Fruit fly (Drosophila melanogaster): ENCODE results near the gene Dph3.

Gene Dph3

dm6 chr3R:11208766-11209331 lies 22.9 kb upstream of the Dph3 start:
- no peak for TF ChIP-seq rgr (GFP tag; optimal IDR thresholded peaks at IDR 0.05)
- no peak for TF ChIP-seq Vsx2 (GFP tag; optimal IDR thresholded peaks at IDR 0.05; ENCODE audit: partially characterized antibody)
- no peak for TF ChIP-seq usp (GFP tag; optimal IDR thresholded peaks at IDR 0.05)
- TF ChIP-seq brk (GFP tag; optimal IDR thresholded peaks at IDR 0.05): peak; percentile 6
- TF ChIP-seq dmrt93B (GFP tag; optimal IDR thresholded peaks at IDR 0.05): no peak
- peak; percentile 13 for TF ChIP-seq Myc (optimal IDR thresholded peaks at IDR 0.05)

- TF ChIP-seq N (GFP tag; optimal IDR thresholded peaks at IDR 0.05) (no peak), woc (GFP tag; optimal IDR thresholded peaks at IDR 0.05) (peak; percentile 48), Abd-B (GFP tag; optimal IDR thresholded peaks at IDR 0.05) (no peak), Sp1 (GFP tag; optimal IDR thresholded peaks at IDR 0.05) (peak; percentile 66), Dif (GFP tag; optimal IDR thresholded peaks at IDR 0.05; ENCODE audit: partially characterized antibody) (peak; percentile 72), tai (GFP tag; optimal IDR thresholded peaks at IDR 0.05) (no peak), Dfd (GFP tag; optimal IDR thresholded peaks at IDR 0.05) (no peak), HLH106 (tag; optimal IDR thresholded peaks at IDR 0.05) (peak; percentile 43), sage (GFP tag; optimal IDR thresholded peaks at IDR 0.05) (no peak), sv (GFP tag; optimal IDR thresholded peaks at IDR 0.05) (peak; percentile 58), h (GFP tag; optimal IDR thresholded peaks at IDR 0.05) (peak; percentile 64), Hr83 (GFP tag; optimal IDR thresholded peaks at IDR 0.05; ENCODE audit: poor library complexity, severe bottlenecking) (peak; percentile 82), ey (GFP tag; optimal IDR thresholded peaks at IDR 0.05) (peak; percentile 49), jim (GFP tag; optimal IDR thresholded peaks at IDR 0.05) (no peak), Hr78 (GFP tag; optimal IDR thresholded peaks at IDR 0.05) (no peak), foxo (GFP tag; optimal IDR thresholded peaks at IDR 0.05) (peak in 1 of 2 experiments; percentile 71), CG9705 (GFP tag; optimal IDR thresholded peaks at IDR 0.05) (peak; percentile 17), CrebA (GFP tag; optimal IDR thresholded peaks at IDR 0.05; ENCODE audit: borderline replicate concordance) (no peak), CG32264 (GFP tag; optimal IDR thresholded peaks at IDR 0.05) (no peak), usp (GFP tag; optimal IDR thresholded peaks at IDR 0.05) (no peak), Mio (GFP tag; optimal IDR thresholded peaks at IDR 0.05) (no peak), Jra (GFP tag; optimal IDR thresholded peaks at IDR 0.05) (peak; percentile 65), fru (GFP tag; optimal IDR thresholded peaks at IDR 0.05) (peak; percentile 63), Hnf4 (GFP tag; optimal IDR thresholded peaks at IDR 0.05) (peak; percentile 66), psq (GFP tag; optimal IDR thresholded peaks at IDR 0.05) (peak; percentile 63), GATAd (GFP tag; optimal IDR thresholded peaks at IDR 0.05) (no peak), Myc (optimal IDR thresholded peaks at IDR 0.05) (peak; percentile 51), br (GFP tag; optimal IDR thresholded peaks at IDR 0.05) (peak; percentile 40), Rel (GFP tag; optimal IDR thresholded peaks at IDR 0.05) (no peak), Rel (tag; optimal IDR thresholded peaks at IDR 0.05) (peak; percentile 52), dl (GFP tag; optimal IDR thresholded peaks at IDR 0.05; ENCODE audit: insufficient read depth in 1 of 2, partially characterized antibody in 2 of 2) (no peak), dmrt93B (GFP tag; optimal IDR thresholded peaks at IDR 0.05) (peak; percentile 24), lola (GFP tag; optimal IDR thresholded peaks at IDR 0.05) (no peak), pan (optimal IDR thresholded peaks at IDR 0.05) (no peak), brk (GFP tag; optimal IDR thresholded peaks at IDR 0.05) (peak; percentile 77), rgr (GFP tag; optimal IDR thresholded peaks at IDR 0.05) (peak; percentile 57), dsf (GFP tag; optimal IDR thresholded peaks at IDR 0.05; ENCODE audit: borderline replicate concordance) (peak; percentile 46), OdsH (GFP tag; optimal IDR thresholded peaks at IDR 0.05) (peak; percentile 13), Vsx2 (GFP tag; optimal IDR thresholded peaks at IDR 0.05; ENCODE audit: partially characterized antibody) (no peak)
Measured at dm6 chr3R:11209801-11210402, 21.8 kb upstream of the Dph3 start, which contains the start of the genes SdhC and Tctp. Gene SdhC (minus strand): TSS chr3R:11209849. Gene Tctp (plus strand): TSS chr3R:11210247.

All from whole organism, wandering third instar larva.